Fruit fly (Drosophila melanogaster): ENCODE results near the gene pinta.

The pinta gene

DNA sequence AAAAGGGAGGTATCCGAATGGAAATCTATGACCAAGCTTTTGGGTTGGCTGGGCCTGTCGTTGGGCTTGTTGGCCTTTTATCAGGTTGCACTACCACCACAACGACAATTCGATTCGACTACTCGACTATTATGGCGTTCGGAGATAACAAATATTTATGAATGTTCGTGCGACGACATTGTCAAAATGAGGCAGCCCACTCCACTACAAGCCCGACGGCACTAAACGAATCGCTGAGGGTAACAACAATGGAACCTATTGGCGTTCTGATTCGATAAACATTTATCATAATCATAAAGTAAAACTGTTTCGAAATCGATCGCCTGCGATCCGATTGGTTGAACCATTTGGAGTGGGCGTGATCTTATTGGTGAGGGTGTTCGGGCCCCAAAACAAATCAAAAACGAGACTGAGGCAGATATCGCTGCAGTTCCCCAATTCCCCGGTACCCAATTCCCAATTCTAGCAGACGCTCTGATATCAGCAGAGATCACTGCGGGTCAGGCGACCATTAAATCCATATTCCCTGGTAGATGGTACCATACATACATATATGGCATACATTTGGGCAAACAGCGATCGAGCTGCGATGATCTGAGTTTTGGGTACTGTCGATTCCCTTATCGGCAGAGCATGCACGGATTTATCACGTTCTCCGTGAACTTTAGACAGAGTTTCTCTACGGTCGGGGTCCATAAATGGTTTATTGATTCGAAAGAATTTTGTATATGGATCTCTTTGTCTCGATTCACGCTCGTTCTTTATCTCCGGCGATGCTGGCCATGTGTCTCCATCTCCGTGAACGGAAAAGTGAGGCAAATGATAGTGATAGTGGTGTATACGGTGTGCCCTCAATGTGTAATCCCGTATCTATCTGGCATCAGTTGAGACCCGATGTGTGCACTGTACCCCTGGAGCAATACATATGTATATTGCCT lies 29.9 kb upstream of the pinta start:
- TF ChIP-seq psq (optimal IDR thresholded peaks at IDR 0.05), result no peak
- TF ChIP-seq insv (optimal IDR thresholded peaks at IDR 0.05), result no peak
- TF ChIP-seq Myc (optimal IDR thresholded peaks at IDR 0.05), result no peak
- TF ChIP-seq ttk (optimal IDR thresholded peaks at IDR 0.05), result no peak
- no peak for TF ChIP-seq Sin3A (optimal IDR thresholded peaks at IDR 0.05)
- TF ChIP-seq h (optimal IDR thresholded peaks at IDR 0.05), result no peak

dm6 chr3R:22449871-22450424 lies 25.2 kb upstream of the pinta start:
- TF ChIP-seq insv (optimal IDR thresholded peaks at IDR 0.05) (no peak), h (optimal IDR thresholded peaks at IDR 0.05) (no peak), Sin3A (optimal IDR thresholded peaks at IDR 0.05) (no peak), Myc (optimal IDR thresholded peaks at IDR 0.05) (no peak), psq (optimal IDR thresholded peaks at IDR 0.05) (no peak), ttk (optimal IDR thresholded peaks at IDR 0.05) (no peak)

DNA sequence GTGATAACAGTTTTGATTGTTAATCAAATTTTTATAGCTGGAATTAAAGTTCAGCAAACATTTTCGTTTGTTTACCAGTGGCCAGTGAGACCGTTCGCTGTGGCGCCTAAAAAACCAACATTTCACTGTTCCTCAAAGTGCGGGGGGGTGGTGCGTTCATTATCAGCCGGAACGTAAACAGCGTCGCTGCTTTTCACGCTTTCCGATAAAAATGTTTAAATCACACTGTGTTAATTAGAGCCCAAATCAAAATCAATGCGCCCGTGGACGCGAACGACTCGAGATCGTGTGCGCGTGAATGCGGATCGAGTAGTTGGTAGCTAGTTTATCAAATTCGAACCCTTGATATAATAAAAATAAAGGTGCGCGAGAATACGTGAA lies 23.1 kb upstream of the pinta start, which contains the start of gene CG34376:
Gene CG34376 (plus strand): TSS at position 226 of the 381 bp plus-strand sequence.
- TF ChIP-seq Myc (optimal IDR thresholded peaks at IDR 0.05) (no peak), psq (optimal IDR thresholded peaks at IDR 0.05) (peak; percentile 39), insv (optimal IDR thresholded peaks at IDR 0.05) (no peak)

- TF ChIP-seq insv (optimal IDR thresholded peaks at IDR 0.05) (no peak), ttk (optimal IDR thresholded peaks at IDR 0.05) (no peak), h (optimal IDR thresholded peaks at IDR 0.05) (no peak), Myc (optimal IDR thresholded peaks at IDR 0.05) (no peak), Sin3A (optimal IDR thresholded peaks at IDR 0.05) (no peak), psq (optimal IDR thresholded peaks at IDR 0.05) (no peak)
Observed at dm6 chr3R:22447195-22447873, 22.6 kb upstream of the pinta start, which contains the start of gene CG34288. TSS of gene CG34288 (minus strand) at chr3R:22447263.

DNA sequence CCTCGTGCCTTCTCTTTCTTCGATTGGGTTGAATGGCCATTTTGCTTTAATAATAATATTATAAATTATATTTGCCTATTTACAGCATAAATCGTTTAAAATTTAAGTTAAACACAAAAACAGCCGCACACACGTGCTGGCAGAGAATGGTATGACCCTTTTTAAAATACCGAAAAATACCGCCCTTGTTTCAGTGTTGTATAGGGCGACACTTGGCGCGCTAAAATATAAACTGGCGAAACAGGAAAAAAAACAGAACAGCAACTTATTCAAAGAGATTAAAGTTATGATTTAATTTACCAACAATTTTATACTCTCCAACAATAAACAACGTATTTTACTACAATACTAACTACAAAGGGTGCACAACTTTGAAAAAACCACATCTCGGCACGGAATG lies 21.8 kb upstream of the pinta start, which contains the start of gene CG12499:
Gene CG12499 (minus strand): TSS at position 95 of the 400 bp plus-strand sequence.
- TF ChIP-seq psq (optimal IDR thresholded peaks at IDR 0.05), result no peak
- TF ChIP-seq ttk (optimal IDR thresholded peaks at IDR 0.05), result no peak
- no peak for TF ChIP-seq Myc (optimal IDR thresholded peaks at IDR 0.05)
- TF ChIP-seq insv (optimal IDR thresholded peaks at IDR 0.05), result no peak
- TF ChIP-seq Sin3A (optimal IDR thresholded peaks at IDR 0.05), result no peak
- no peak for TF ChIP-seq h (optimal IDR thresholded peaks at IDR 0.05)

- TF ChIP-seq h (optimal IDR thresholded peaks at IDR 0.05), result no peak
- no peak for TF ChIP-seq psq (optimal IDR thresholded peaks at IDR 0.05)
- no peak for TF ChIP-seq insv (optimal IDR thresholded peaks at IDR 0.05)
- TF ChIP-seq Myc (optimal IDR thresholded peaks at IDR 0.05), result no peak
- no peak for TF ChIP-seq Sin3A (optimal IDR thresholded peaks at IDR 0.05)
- TF ChIP-seq ttk (optimal IDR thresholded peaks at IDR 0.05), result no peak
Observed at dm6 chr3R:22438301-22438700, 13.6 kb upstream of the pinta start.

dm6 chr3R:22436050-22436449 lies 11.3 kb upstream of the pinta start, which contains the start of gene CG13847:
TSS of gene CG13847 (minus strand) at chr3R:22436150.
- no peak for TF ChIP-seq Myc (optimal IDR thresholded peaks at IDR 0.05)
- TF ChIP-seq ttk (optimal IDR thresholded peaks at IDR 0.05), result no peak

DNA sequence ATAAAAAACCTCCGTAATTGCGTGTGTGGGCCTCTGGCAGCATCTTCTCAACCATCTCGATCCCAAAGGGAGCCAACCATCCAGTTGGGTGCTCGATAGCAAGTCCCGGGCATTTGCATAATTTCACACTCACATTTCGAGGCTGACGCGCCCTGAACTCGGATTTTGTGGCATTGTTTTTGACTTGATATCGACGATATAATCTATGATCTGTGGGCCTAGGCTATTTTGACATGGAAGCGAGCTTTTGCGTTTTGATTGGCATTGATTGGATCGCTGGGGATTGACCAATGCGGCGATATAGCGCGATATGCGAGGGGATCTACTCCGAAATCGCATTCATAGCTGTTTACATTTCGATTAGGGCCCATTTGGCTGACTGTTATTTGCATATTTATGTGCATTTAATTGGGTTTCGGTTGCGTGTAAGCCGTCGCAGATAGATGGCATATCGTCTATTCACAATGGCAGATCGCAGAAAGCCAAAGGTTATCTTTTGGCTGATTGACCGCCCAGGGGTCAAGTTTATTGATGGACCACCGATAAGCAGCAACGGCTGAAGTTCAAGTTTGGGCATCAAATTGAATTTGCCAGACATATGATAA lies 7.6 kb upstream of the pinta start:
- TF ChIP-seq psq (optimal IDR thresholded peaks at IDR 0.05) (no peak), Sin3A (optimal IDR thresholded peaks at IDR 0.05) (no peak), Myc (optimal IDR thresholded peaks at IDR 0.05) (no peak), ttk (optimal IDR thresholded peaks at IDR 0.05) (no peak), insv (optimal IDR thresholded peaks at IDR 0.05) (no peak), h (optimal IDR thresholded peaks at IDR 0.05) (no peak)

- TF ChIP-seq psq (optimal IDR thresholded peaks at IDR 0.05) (no peak), Sin3A (optimal IDR thresholded peaks at IDR 0.05) (no peak), ttk (optimal IDR thresholded peaks at IDR 0.05) (no peak), h (optimal IDR thresholded peaks at IDR 0.05) (no peak), insv (optimal IDR thresholded peaks at IDR 0.05) (no peak), Myc (optimal IDR thresholded peaks at IDR 0.05) (no peak)
Observed at dm6 chr3R:22423996-22424395, 733 bp downstream of the pinta start.

DNA sequence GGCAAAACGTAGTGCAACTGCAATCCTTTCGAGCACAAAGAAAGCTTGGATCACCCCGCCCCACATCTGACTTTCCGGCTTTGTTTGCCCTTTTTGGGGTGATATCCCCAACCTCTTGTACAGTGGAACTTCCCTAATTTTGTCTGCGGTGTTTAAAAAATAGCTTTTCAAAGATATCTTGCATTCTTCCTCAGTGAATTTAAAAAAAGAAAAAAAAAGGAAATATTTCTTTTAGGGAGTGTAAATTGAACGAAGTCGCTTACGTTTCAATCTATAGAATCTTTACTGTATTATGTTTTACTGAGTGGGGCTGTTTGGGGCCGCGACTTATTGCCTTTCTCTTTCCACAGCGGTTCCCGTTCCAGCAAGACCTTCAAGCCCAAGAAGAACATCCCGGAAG lies 3.1 kb downstream of the pinta start:
- TF ChIP-seq insv (optimal IDR thresholded peaks at IDR 0.05), result no peak
- no peak for TF ChIP-seq ttk (optimal IDR thresholded peaks at IDR 0.05)
- TF ChIP-seq psq (optimal IDR thresholded peaks at IDR 0.05), result no peak
- no peak for TF ChIP-seq h (optimal IDR thresholded peaks at IDR 0.05)
- TF ChIP-seq Sin3A (optimal IDR thresholded peaks at IDR 0.05), result no peak
- TF ChIP-seq Myc (optimal IDR thresholded peaks at IDR 0.05), result no peak

- no peak for TF ChIP-seq ttk (optimal IDR thresholded peaks at IDR 0.05)
- no peak for TF ChIP-seq psq (optimal IDR thresholded peaks at IDR 0.05)
- TF ChIP-seq Sin3A (optimal IDR thresholded peaks at IDR 0.05), result no peak
- TF ChIP-seq insv (optimal IDR thresholded peaks at IDR 0.05), result no peak
- no peak for TF ChIP-seq h (optimal IDR thresholded peaks at IDR 0.05)
- no peak for TF ChIP-seq Myc (optimal IDR thresholded peaks at IDR 0.05)
Observed at dm6 chr3R:22420911-22421310, 3.8 kb downstream of the pinta start, which contains the start of the genes Nop56 and mats. TSS of gene Nop56 (minus strand) at chr3R:22421068. TSS of gene mats (plus strand) at chr3R:22421161.
